Fruit fly (Drosophila melanogaster): ENCODE results near the gene NdufV3.

DNA sequence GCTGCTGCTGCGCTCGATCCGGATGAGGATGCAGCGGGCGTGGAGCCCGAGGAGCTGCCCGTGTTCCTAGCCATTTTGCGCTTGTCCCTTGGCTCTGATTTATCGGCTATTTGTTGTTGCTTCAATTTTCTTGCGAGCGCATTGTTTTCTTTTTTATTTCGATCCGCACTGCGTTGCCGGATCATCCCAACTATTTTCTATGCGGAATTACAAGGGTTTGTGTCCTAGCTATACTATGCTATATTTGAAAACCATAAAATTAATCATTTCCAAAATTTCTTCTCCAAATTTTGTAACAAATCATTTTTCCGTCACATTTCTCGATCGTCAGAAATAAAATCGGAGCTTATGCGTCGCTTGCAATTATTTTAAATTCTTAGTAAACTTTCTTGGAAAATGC lies 2.0 kb upstream of the NdufV3 start, which contains the start of the genes GCS1 and CG11756:
- TF ChIP-seq EcR (GFP tag; optimal IDR thresholded peaks at IDR 0.05) (no peak), psq (optimal IDR thresholded peaks at IDR 0.05) (no peak)

Data from whole organism.